Fruit fly (Drosophila melanogaster): ENCODE measurements around the gene CG14929.

Gene CG14929

dm6 chr2L:11519532-11519931, at the start of gene CG14929:
CG14929 (plus strand) TSS chr2L:11519832.
- TF ChIP-seq insv (optimal IDR thresholded peaks at IDR 0.05) (no peak), Sin3A (optimal IDR thresholded peaks at IDR 0.05) (no peak), ttk (optimal IDR thresholded peaks at IDR 0.05) (no peak), psq (optimal IDR thresholded peaks at IDR 0.05) (no peak)

- TF ChIP-seq psq (optimal IDR thresholded peaks at IDR 0.05) (no peak), insv (optimal IDR thresholded peaks at IDR 0.05) (no peak), h (optimal IDR thresholded peaks at IDR 0.05) (no peak), Sin3A (optimal IDR thresholded peaks at IDR 0.05) (no peak), ttk (optimal IDR thresholded peaks at IDR 0.05) (no peak), Myc (optimal IDR thresholded peaks at IDR 0.05) (no peak)
Observed at dm6 chr2L:11469973-11470372, 49.7 kb upstream of the CG14929 start.

- TF ChIP-seq ttk (optimal IDR thresholded peaks at IDR 0.05) (no peak), Sin3A (optimal IDR thresholded peaks at IDR 0.05) (no peak), insv (optimal IDR thresholded peaks at IDR 0.05) (no peak), psq (optimal IDR thresholded peaks at IDR 0.05) (no peak), Myc (optimal IDR thresholded peaks at IDR 0.05) (no peak), h (optimal IDR thresholded peaks at IDR 0.05) (no peak)
Observed at dm6 chr2L:11471979-11472514, 47.6 kb upstream of the CG14929 start.

dm6 chr2L:11474960-11475359, 44.7 kb upstream of the CG14929 start:
- TF ChIP-seq psq (optimal IDR thresholded peaks at IDR 0.05), result no peak
- TF ChIP-seq h (optimal IDR thresholded peaks at IDR 0.05), result no peak
- TF ChIP-seq ttk (optimal IDR thresholded peaks at IDR 0.05), result no peak
- TF ChIP-seq Sin3A (optimal IDR thresholded peaks at IDR 0.05), result no peak
- TF ChIP-seq Myc (optimal IDR thresholded peaks at IDR 0.05), result no peak
- TF ChIP-seq insv (optimal IDR thresholded peaks at IDR 0.05), result no peak

- TF ChIP-seq psq (optimal IDR thresholded peaks at IDR 0.05) (no peak), h (optimal IDR thresholded peaks at IDR 0.05) (no peak), Sin3A (optimal IDR thresholded peaks at IDR 0.05) (no peak), Myc (optimal IDR thresholded peaks at IDR 0.05) (no peak), ttk (optimal IDR thresholded peaks at IDR 0.05) (no peak), insv (optimal IDR thresholded peaks at IDR 0.05) (no peak)
Observed at dm6 chr2L:11484407-11484806, 35.2 kb upstream of the CG14929 start, which contains the start of the genes CG43355 and sala. CG43355 (plus strand) TSS chr2L:11484707. sala (plus strand) TSS chr2L:11484707.

- TF ChIP-seq Sin3A (optimal IDR thresholded peaks at IDR 0.05), result no peak
- TF ChIP-seq Myc (optimal IDR thresholded peaks at IDR 0.05), result no peak
- no peak for TF ChIP-seq ttk (optimal IDR thresholded peaks at IDR 0.05)
- TF ChIP-seq psq (optimal IDR thresholded peaks at IDR 0.05), result no peak
- no peak for TF ChIP-seq insv (optimal IDR thresholded peaks at IDR 0.05)
Observed at dm6 chr2L:11488465-11489037, 31.1 kb upstream of the CG14929 start.

dm6 chr2L:11493933-11494332, 25.7 kb upstream of the CG14929 start:
- TF ChIP-seq Sin3A (optimal IDR thresholded peaks at IDR 0.05) (no peak), insv (optimal IDR thresholded peaks at IDR 0.05) (no peak), psq (optimal IDR thresholded peaks at IDR 0.05) (no peak), ttk (optimal IDR thresholded peaks at IDR 0.05) (no peak), h (optimal IDR thresholded peaks at IDR 0.05) (no peak), Myc (optimal IDR thresholded peaks at IDR 0.05) (no peak)

dm6 chr2L:11498839-11499238, 20.8 kb upstream of the CG14929 start, which contains the start of gene Cog8:
Cog8 (minus strand) TSS chr2L:11498948.
- no peak for TF ChIP-seq insv (optimal IDR thresholded peaks at IDR 0.05)
- no peak for TF ChIP-seq h (optimal IDR thresholded peaks at IDR 0.05)
- TF ChIP-seq ttk (optimal IDR thresholded peaks at IDR 0.05), result no peak
- no peak for TF ChIP-seq psq (optimal IDR thresholded peaks at IDR 0.05)
- TF ChIP-seq Myc (optimal IDR thresholded peaks at IDR 0.05), result no peak
- no peak for TF ChIP-seq Sin3A (optimal IDR thresholded peaks at IDR 0.05)

dm6 chr2L:11500649-11501048, 19.0 kb upstream of the CG14929 start:
- no peak for TF ChIP-seq Myc (optimal IDR thresholded peaks at IDR 0.05)
- TF ChIP-seq ttk (optimal IDR thresholded peaks at IDR 0.05), result no peak
- no peak for TF ChIP-seq psq (optimal IDR thresholded peaks at IDR 0.05)
- no peak for TF ChIP-seq h (optimal IDR thresholded peaks at IDR 0.05)
- no peak for TF ChIP-seq insv (optimal IDR thresholded peaks at IDR 0.05)
- no peak for TF ChIP-seq Sin3A (optimal IDR thresholded peaks at IDR 0.05)

- TF ChIP-seq h (optimal IDR thresholded peaks at IDR 0.05), result no peak
- no peak for TF ChIP-seq ttk (optimal IDR thresholded peaks at IDR 0.05)
- TF ChIP-seq insv (optimal IDR thresholded peaks at IDR 0.05), result no peak
- no peak for TF ChIP-seq psq (optimal IDR thresholded peaks at IDR 0.05)
Observed at dm6 chr2L:11501427-11501968, 18.1 kb upstream of the CG14929 start, which contains the start of gene spz4. spz4 (plus strand) TSS chr2L:11501715.

- no peak for TF ChIP-seq h (optimal IDR thresholded peaks at IDR 0.05)
- TF ChIP-seq insv (optimal IDR thresholded peaks at IDR 0.05), result no peak
- no peak for TF ChIP-seq Sin3A (optimal IDR thresholded peaks at IDR 0.05)
- TF ChIP-seq psq (optimal IDR thresholded peaks at IDR 0.05), result no peak
- no peak for TF ChIP-seq Myc (optimal IDR thresholded peaks at IDR 0.05)
- no peak for TF ChIP-seq ttk (optimal IDR thresholded peaks at IDR 0.05)
Observed at dm6 chr2L:11502698-11503097, 16.9 kb upstream of the CG14929 start.

dm6 chr2L:11504896-11505569, 14.6 kb upstream of the CG14929 start:
- TF ChIP-seq psq (optimal IDR thresholded peaks at IDR 0.05), result no peak
- no peak for TF ChIP-seq Myc (optimal IDR thresholded peaks at IDR 0.05)
- TF ChIP-seq insv (optimal IDR thresholded peaks at IDR 0.05), result no peak
- TF ChIP-seq h (optimal IDR thresholded peaks at IDR 0.05), result no peak
- TF ChIP-seq ttk (optimal IDR thresholded peaks at IDR 0.05), result no peak
- no peak for TF ChIP-seq Sin3A (optimal IDR thresholded peaks at IDR 0.05)
